Fruit fly (Drosophila melanogaster): ENCODE data around the gene Mst84B.

- TF ChIP-seq woc (GFP tag; optimal IDR thresholded peaks at IDR 0.05) (no peak), Dif (GFP tag; optimal IDR thresholded peaks at IDR 0.05; ENCODE audit: partially characterized antibody) (no peak), Dfd (GFP tag; optimal IDR thresholded peaks at IDR 0.05) (peak; percentile 48), CrebA (GFP tag; optimal IDR thresholded peaks at IDR 0.05; ENCODE audit: borderline replicate concordance) (no peak), h (GFP tag; optimal IDR thresholded peaks at IDR 0.05) (no peak), ey (GFP tag; optimal IDR thresholded peaks at IDR 0.05) (no peak), N (GFP tag; optimal IDR thresholded peaks at IDR 0.05) (no peak), Hr78 (GFP tag; optimal IDR thresholded peaks at IDR 0.05) (no peak), jim (GFP tag; optimal IDR thresholded peaks at IDR 0.05) (no peak), dmrt93B (GFP tag; optimal IDR thresholded peaks at IDR 0.05) (no peak)
These were observed 32.5 kb upstream of the Mst84B start for dm6 chr3R:7029434-7029833.

Data from whole organism, wandering third instar larva.